Fruit fly (Drosophila melanogaster) whole organism, embryonic: Measurements from ENCODE around the gene Ir94f.

Source experiments
- Atf-2 ChIP-seq: fragments of 200-800 bp; sonication (Bioruptor generic); optimal IDR thresholded peaks from 2 replicates; lab custom pipeline; 2016; ENCODE audit warnings: missing biosample characterization, missing genetic modification characterization
- Atf3 ChIP-seq: fragments of 200-800 bp; sonication (Bioruptor generic); optimal IDR thresholded peaks from 3 replicates; lab custom pipeline; 2016; ENCODE audit warnings: missing biosample characterization, missing genetic modification characterization
- B-H1 ChIP-seq: fragments of 200-800 bp; sonication (Bioruptor generic); IDR thresholded peaks from 3 replicates; pipeline ENCODE4 v1.3.6; 2022; ENCODE audit warnings: missing biosample characterization, missing genetic modification characterization
- Blimp-1 ChIP-seq: fragments of 200-800 bp; sonication (Bioruptor generic); optimal IDR thresholded peaks from 3 replicates; lab custom pipeline; 2018; ENCODE audit warnings: missing biosample characterization, missing genetic modification characterization, mild to moderate bottlenecking, moderate library complexity, missing genetic modification reagents
- CG1024 ChIP-seq: fragments of 200-800 bp; sonication (Bioruptor generic); IDR thresholded peaks from 2 replicates; pipeline ENCODE4 v1.3.6; 2022; ENCODE audit warnings: missing biosample characterization, missing genetic modification characterization
- CG10274 ChIP-seq: fragments of 200-800 bp; sonication (Bioruptor generic); optimal IDR thresholded peaks from 3 replicates; lab custom pipeline; 2017; ENCODE audit warnings: missing biosample characterization, mild to moderate bottlenecking, missing genetic modification characterization
- CG10431 ChIP-seq: fragments of 200-800 bp; sonication (Bioruptor generic); optimal IDR thresholded peaks from 3 replicates; lab custom pipeline; 2018; ENCODE audit warnings: missing biosample characterization, mild to moderate bottlenecking, missing genetic modification characterization
- CG11085 ChIP-seq: fragments of 200-800 bp; sonication (Bioruptor generic); IDR thresholded peaks from 2 replicates; pipeline ENCODE4 v1.3.6; 2022; ENCODE audit warnings: missing biosample characterization, missing genetic modification characterization
- CG11093 ChIP-seq: fragments of 200-800 bp; sonication (Bioruptor generic); IDR thresholded peaks from 3 replicates; pipeline ENCODE4 v1.3.6; 2022; ENCODE audit warnings: missing biosample characterization, missing genetic modification characterization
- CG11696 ChIP-seq: fragments of 200-800 bp; sonication (Bioruptor generic); IDR thresholded peaks from 2 replicates; pipeline ENCODE4 v1.3.6; 2022; ENCODE audit warnings: missing biosample characterization, missing genetic modification characterization
- CG16779 ChIP-seq: fragments of 200-800 bp; sonication (Bioruptor generic); IDR thresholded peaks from 2 replicates; pipeline ENCODE4 v1.3.6; 2022; ENCODE audit warnings: missing biosample characterization, missing genetic modification characterization
- CG17385 ChIP-seq: fragments of 200-800 bp; sonication (Bioruptor generic); optimal IDR thresholded peaks from 3 replicates; lab custom pipeline; 2018; ENCODE audit warnings: missing biosample characterization, mild to moderate bottlenecking, missing genetic modification characterization
- CG30403 ChIP-seq: fragments of 200-800 bp; sonication (Bioruptor generic); optimal IDR thresholded peaks from 3 replicates; lab custom pipeline; 2016; ENCODE audit warnings: missing biosample characterization, missing genetic modification characterization
- CG30431 ChIP-seq: fragments of 200-800 bp; sonication (Bioruptor generic); optimal IDR thresholded peaks from 2 replicates; lab custom pipeline; 2017; ENCODE audit warnings: missing biosample characterization, missing genetic modification characterization
- CG31224 ChIP-seq: fragments of 200-800 bp; sonication (Bioruptor generic); IDR thresholded peaks from 2 replicates; pipeline ENCODE4 v1.3.6; 2022; ENCODE audit warnings: missing biosample characterization, missing genetic modification characterization
- CG31388 ChIP-seq: fragments of 200-800 bp; sonication (Bioruptor generic); optimal IDR thresholded peaks from 2 replicates; lab custom pipeline; 2016; ENCODE audit warnings: missing biosample characterization, missing genetic modification characterization
- CG5180 ChIP-seq: fragments of 200-800 bp; sonication (Bioruptor generic); optimal IDR thresholded peaks from 3 replicates; lab custom pipeline; 2017; ENCODE audit warnings: missing biosample characterization, missing genetic modification characterization, mild to moderate bottlenecking, moderate library complexity, missing genetic modification reagents
- CG6683 ChIP-seq: fragments of 200-800 bp; sonication (Bioruptor generic); optimal IDR thresholded peaks from 2 replicates; lab custom pipeline; 2017; ENCODE audit warnings: missing biosample characterization, mild to moderate bottlenecking, missing genetic modification characterization, missing genetic modification reagents
- CG6854 ChIP-seq: fragments of 200-800 bp; sonication (Bioruptor generic); optimal IDR thresholded peaks from 3 replicates; lab custom pipeline; 2017; ENCODE audit warnings: missing biosample characterization, mild to moderate bottlenecking, missing genetic modification characterization
- CG7928 ChIP-seq: fragments of 200-800 bp; sonication (Bioruptor generic); optimal IDR thresholded peaks from 2 replicates; lab custom pipeline; 2017; ENCODE audit warnings: missing biosample characterization, mild to moderate bottlenecking, missing genetic modification characterization
- CG8281 ChIP-seq: fragments of 200-800 bp; sonication (Bioruptor generic); optimal IDR thresholded peaks from 2 replicates; lab custom pipeline; 2018; ENCODE audit warnings: missing biosample characterization, mild to moderate bottlenecking, missing genetic modification characterization, moderate library complexity
- CG9727 ChIP-seq: fragments of 200-800 bp; sonication (Bioruptor generic); optimal IDR thresholded peaks from 3 replicates; lab custom pipeline; 2017; ENCODE audit warnings: missing biosample characterization, mild to moderate bottlenecking, missing genetic modification characterization
- CkIIα-i1 ChIP-seq: fragments of 200-800 bp; sonication (Bioruptor generic); IDR thresholded peaks from 2 replicates; pipeline ENCODE4 v1.3.6; 2022; ENCODE audit warnings: missing biosample characterization, missing genetic modification characterization
- HHEX ChIP-seq: fragments of 200-800 bp; sonication (Bioruptor generic); optimal IDR thresholded peaks from 3 replicates; lab custom pipeline; 2017; ENCODE audit warnings: missing biosample characterization, mild to moderate bottlenecking, missing genetic modification characterization, missing genetic modification reagents
- Lpt ChIP-seq: fragments of >200 bp; optimal IDR thresholded peaks from 2 replicates; lab custom pipeline; 2018; ENCODE audit warnings: missing biosample characterization, missing genetic modification characterization
- NC2α ChIP-seq: fragments of 200-800 bp; sonication (Bioruptor generic); optimal IDR thresholded peaks from 2 replicates; lab custom pipeline; 2016; ENCODE audit warnings: missing biosample characterization, missing genetic modification characterization
- NFAT ChIP-seq: fragments of 200-800 bp; sonication (Bioruptor generic); IDR thresholded peaks from 2 replicates; pipeline ENCODE4 v1.3.6; 2022; ENCODE audit warnings: missing biosample characterization, missing genetic modification characterization
- Oli ChIP-seq: fragments of 200-800 bp; sonication (Bioruptor generic); optimal IDR thresholded peaks from 2 replicates; lab custom pipeline; 2018; ENCODE audit warnings: missing biosample characterization, mild to moderate bottlenecking, missing genetic modification characterization, moderate library complexity
- PHDP ChIP-seq: fragments of 200-800 bp; sonication (Bioruptor generic); optimal IDR thresholded peaks from 3 replicates; lab custom pipeline; 2018; ENCODE audit warnings: missing biosample characterization, mild to moderate bottlenecking, missing genetic modification characterization, moderate library complexity
- Rx ChIP-seq: fragments of 200-800 bp; sonication (Bioruptor generic); IDR thresholded peaks from 2 replicates; pipeline ENCODE4 v1.3.6; 2022; ENCODE audit warnings: missing biosample characterization, missing genetic modification characterization
- Sox102F ChIP-seq: fragments of 200-800 bp; sonication (Bioruptor generic); optimal IDR thresholded peaks from 2 replicates; lab custom pipeline; 2018; ENCODE audit warnings: missing biosample characterization, mild to moderate bottlenecking, missing genetic modification characterization, moderate library complexity
- Trl ChIP-seq, 3 experiments: fragments of >200 bp in 2 of 3; fragments of 200-800 bp in 1 of 3; sonication (Bioruptor generic) in 1 of 3; optimal IDR thresholded peaks; 2 replicates in 1 of 3; 3 replicates in 2 of 3; lab custom pipeline; 2016 to 2017; ENCODE audit warnings: missing biosample characterization in 1 of 3, missing genetic modification characterization in 1 of 3
- ash1 ChIP-seq: fragments of 200-800 bp; sonication (Bioruptor generic); optimal IDR thresholded peaks from 2 replicates; lab custom pipeline; 2018; ENCODE audit warnings: missing biosample characterization, mild to moderate bottlenecking, missing genetic modification characterization
- caup ChIP-seq: fragments of 200-800 bp; sonication (Bioruptor generic); optimal IDR thresholded peaks from 3 replicates; lab custom pipeline; 2017; ENCODE audit warnings: missing biosample characterization, mild to moderate bottlenecking, missing genetic modification characterization, moderate library complexity; ENCODE audit not compliant: severe bottlenecking
- dmrt11E ChIP-seq: fragments of 200-800 bp; sonication (Bioruptor generic); optimal IDR thresholded peaks from 3 replicates; lab custom pipeline; 2018; ENCODE audit warnings: missing biosample characterization, mild to moderate bottlenecking, missing genetic modification characterization, moderate library complexity
- eve ChIP-seq, 2 experiments: fragments of >200 bp; optimal IDR thresholded peaks; 2 replicates each; lab custom pipeline; 2017; ENCODE audit warnings: missing biosample characterization in 2 of 2, missing genetic modification characterization in 2 of 2
- gem ChIP-seq: fragments of 200-800 bp; sonication (Bioruptor generic); optimal IDR thresholded peaks from 2 replicates; lab custom pipeline; 2019; ENCODE audit warnings: missing biosample characterization, mild to moderate bottlenecking, missing genetic modification characterization, moderate library complexity
- gsb ChIP-seq: fragments of 200-800 bp; sonication (Bioruptor generic); IDR thresholded peaks from 2 replicates; pipeline ENCODE4 v1.3.6; 2022; ENCODE audit warnings: missing biosample characterization, missing genetic modification characterization
- gsb-n ChIP-seq: fragments of 200-800 bp; sonication (Bioruptor generic); optimal IDR thresholded peaks from 3 replicates; lab custom pipeline; 2018; ENCODE audit warnings: missing biosample characterization, mild to moderate bottlenecking, missing genetic modification characterization
- kah ChIP-seq: fragments of 200-800 bp; sonication (Bioruptor generic); optimal IDR thresholded peaks from 2 replicates; lab custom pipeline; 2018; ENCODE audit warnings: missing biosample characterization, mild to moderate bottlenecking, missing genetic modification characterization
- lab ChIP-seq: fragments of 200-800 bp; sonication (Bioruptor generic); optimal IDR thresholded peaks from 3 replicates; lab custom pipeline; 2017; ENCODE audit warnings: missing biosample characterization, missing genetic modification characterization, mild to moderate bottlenecking, moderate library complexity, missing genetic modification reagents
- lov ChIP-seq, 2 experiments: fragments of 200-800 bp in 1 of 2; fragments of >200 bp in 1 of 2; sonication (Bioruptor generic) in 1 of 2; IDR thresholded peaks in 1 of 2; optimal IDR thresholded peaks in 1 of 2; 2 replicates in 1 of 2; 3 replicates in 1 of 2; pipeline versions ENCODE4 v1.3.6 to Lab custom; 2017 to 2022; ENCODE audit warnings: missing biosample characterization in 1 of 2, missing genetic modification characterization in 1 of 2
- pan ChIP-seq, 4 experiments: fragments of >200 bp in 3 of 4; fragments of 200-800 bp in 1 of 4; sonication (Bioruptor generic) in 1 of 4; optimal IDR thresholded peaks in 3 of 4; IDR thresholded peaks in 1 of 4; 2 replicates each; pipeline versions ENCODE4 v1.3.6 to Lab custom; 2017 to 2022; ENCODE audit warnings: missing biosample characterization in 2 of 4, missing genetic modification characterization in 2 of 4, mixed read lengths in 1 of 4
- tio ChIP-seq: fragments of 200-800 bp; sonication (Bioruptor generic); optimal IDR thresholded peaks from 2 replicates; lab custom pipeline; 2017; ENCODE audit warnings: missing biosample characterization, missing genetic modification characterization, inconsistent platforms
- unpg ChIP-seq: fragments of 200-800 bp; sonication (Bioruptor generic); optimal IDR thresholded peaks from 3 replicates; lab custom pipeline; 2018; ENCODE audit warnings: missing biosample characterization, mild to moderate bottlenecking, missing genetic modification characterization, moderate library complexity
- wek ChIP-seq: fragments of 200-800 bp; sonication (Bioruptor generic); optimal IDR thresholded peaks from 3 replicates; lab custom pipeline; 2018; ENCODE audit warnings: missing biosample characterization, mild to moderate bottlenecking, missing genetic modification characterization, moderate library complexity
- wor ChIP-seq: fragments of 200-800 bp; sonication (Bioruptor generic); IDR thresholded peaks from 2 replicates; pipeline ENCODE4 v1.3.6; 2022; ENCODE audit warnings: missing biosample characterization, missing genetic modification characterization

Ir94f gene

DNA sequence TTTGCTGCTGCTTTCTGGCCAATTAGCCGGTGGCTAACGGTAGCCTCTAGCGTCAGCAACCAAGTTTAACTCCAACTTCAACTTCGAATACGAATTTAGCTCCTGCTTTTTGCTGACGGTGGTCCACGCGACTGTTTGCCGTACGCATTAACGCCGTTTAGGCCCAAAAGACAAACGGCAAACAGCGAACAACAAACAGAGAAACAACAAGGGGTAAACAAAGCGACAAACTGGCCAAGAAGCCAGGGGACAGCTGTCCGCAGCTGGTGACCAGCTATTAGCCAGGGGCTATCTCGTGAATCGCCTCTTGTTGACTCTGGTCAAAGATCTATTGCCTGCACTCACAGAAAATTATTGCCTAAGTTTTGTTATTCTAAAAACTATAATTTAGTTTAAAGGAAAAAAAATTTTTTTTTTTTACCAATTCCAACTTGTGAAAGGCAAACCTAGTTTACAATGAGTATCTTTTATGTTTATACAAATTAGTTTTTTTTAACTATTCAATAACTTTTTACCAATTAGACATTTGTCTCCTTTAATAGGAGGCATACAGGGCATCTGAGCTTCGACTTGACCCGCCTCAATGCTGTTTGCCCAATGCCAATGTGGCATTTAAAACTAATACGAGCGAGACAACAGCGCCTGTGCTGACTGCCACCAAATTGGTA lies 36.3 kb upstream of the Ir94f start (continued):
- TF ChIP-seq caup (GFP tag; lab: Kevin White, UChicago) (peak; percentile 24), lov (optimal IDR thresholded peaks at IDR 0.05; lab: Kevin White, UChicago) (no peak), lov (GFP tag; IDR thresholded peaks at IDR 0.05; lab: Robert Waterston, UW) (0 out of 3 replicates have a peak, but pooled peaks have one; percentile 38), CG5180 (peak; percentile 31), CG8281 (tag; lab: Kevin White, UChicago) (no peak), wek (peak; percentile 68), tio (GFP tag; lab: Kevin White, UChicago) (peak; percentile 26), Oli (tag; lab: Kevin White, UChicago) (peak; percentile 10), Rx (no peak), NFAT (no peak), lab (GFP tag; lab: Kevin White, UChicago) (peak; percentile 52), CG6854 (GFP tag; lab: Kevin White, UChicago) (peak; percentile 9), CG9727 (GFP tag; lab: Kevin White, UChicago) (peak; percentile 11), B-H1 (0 out of 3 replicates have a peak, but pooled peaks have one; percentile 26), Atf3 (GFP tag; lab: Kevin White, UChicago) (no peak), PHDP (tag; lab: Kevin White, UChicago) (no peak), Blimp-1 (peak; percentile 22), CG1024 (GFP tag; lab: Robert Waterston, UW) (peak; percentile 39; the same call in 1 of the 2 replicates), dmrt11E (peak; percentile 6), wor (no peak), Lpt (GFP tag; lab: Kevin White, UChicago) (no peak), HHEX (peak; percentile 45), NC2α (peak; percentile 27), CG6683 (GFP tag; lab: Kevin White, UChicago) (no peak), kah (no peak), eve (GFP tag; optimal IDR thresholded peaks at IDR 0.05; lab: Kevin White, UChicago) (no peak), CG16779 (GFP tag; lab: Robert Waterston, UW) (0 out of 2 replicates have a peak, but pooled peaks have one; percentile 17), Trl (optimal IDR thresholded peaks at IDR 0.05; lab: Kevin White, UChicago) (no peak), Trl (GFP tag; optimal IDR thresholded peaks at IDR 0.05; lab: Kevin White, UChicago) (peak; percentile 6), CG31388 (no peak), CG17385 (peak; percentile 2), gem (peak; percentile 38), gsb (GFP tag; lab: Robert Waterston, UW) (peak; percentile 29; the same call in 1 of the 2 replicates), CkIIα-i1 (no peak), CG10431 (GFP tag; lab: Kevin White, UChicago) (peak; percentile 1), pan (optimal IDR thresholded peaks at IDR 0.05; lab: Kevin White, UChicago) (no peak), pan (GFP tag; optimal IDR thresholded peaks at IDR 0.05 in 1 of 2, IDR thresholded peaks at IDR 0.05 in 1 of 2) (peak in 1 of 2 experiments; percentile 45), CG30431 (GFP tag; lab: Kevin White, UChicago) (peak; percentile 22), ash1 (GFP tag; lab: Kevin White, UChicago) (no peak), CG11696 (GFP tag; lab: Robert Waterston, UW) (no peak), gsb-n (tag; lab: Kevin White, UChicago) (no peak), CG11093 (peak; percentile 7; the same call in 1 of the 3 replicates), CG7928 (GFP tag; lab: Kevin White, UChicago) (no peak), CG31224 (GFP tag; lab: Robert Waterston, UW) (0 out of 2 replicates have a peak, but pooled peaks have one; percentile 14), unpg (GFP tag; lab: Kevin White, UChicago) (peak; percentile 31), Sox102F (peak; percentile 21), CG30403 (GFP tag; lab: Kevin White, UChicago) (peak; percentile 9), CG10274 (GFP tag; lab: Kevin White, UChicago) (peak; percentile 7), CG11085 (GFP tag; lab: Robert Waterston, UW) (0 out of 2 replicates have a peak, but pooled peaks have one; percentile 21), Atf-2 (no peak)
